Fruit fly (Drosophila melanogaster): ENCODE measurements around the gene ed.
A peak's percentile ranks its signal among the peaks of the same experiment; 100 is the strongest.

Gene ed

dm6 chr2L:4043052-4043451 is 11.9 kb downstream of the ed start (continued):
- TF ChIP-seq CG18262 (tag; optimal IDR thresholded peaks at IDR 0.05) (peak; percentile 13), gem (tag; optimal IDR thresholded peaks at IDR 0.05) (peak; percentile 48), NFAT (GFP tag; IDR thresholded peaks at IDR 0.05) (no peak), CG17361 (GFP tag; IDR thresholded peaks at IDR 0.05) (0 out of 3 replicates have a peak, but pooled peaks have one; percentile 27), Dref (GFP tag; IDR thresholded peaks at IDR 0.05) (no peak), CG12155 (GFP tag; optimal IDR thresholded peaks at IDR 0.05) (no peak)

- TF ChIP-seq CG2129 (GFP tag; IDR thresholded peaks at IDR 0.05; ENCODE audit: partially characterized antibody): no peak
- TF ChIP-seq CG10979 (tag; optimal IDR thresholded peaks at IDR 0.05): peak; percentile 83
- TF ChIP-seq CG2712 (tag; optimal IDR thresholded peaks at IDR 0.05): peak; percentile 87
- TF ChIP-seq Side (GFP tag; optimal IDR thresholded peaks at IDR 0.05): peak; percentile 42
- peak; percentile 7 for TF ChIP-seq CG12659 (GFP tag; optimal IDR thresholded peaks at IDR 0.05)
- peak; percentile 97 for TF ChIP-seq sens (GFP tag)
- TF ChIP-seq grau (tag; optimal IDR thresholded peaks at IDR 0.05): peak; percentile 55
- no peak for TF ChIP-seq Neu2 (GFP tag; optimal IDR thresholded peaks at IDR 0.05; ENCODE audit: borderline replicate concordance)
- TF ChIP-seq CG9876 (GFP tag; optimal IDR thresholded peaks at IDR 0.05): no peak
- no peak for TF ChIP-seq CG3995 (GFP tag; optimal IDR thresholded peaks at IDR 0.05)
- peak; percentile 52 for TF ChIP-seq shn (GFP tag; optimal IDR thresholded peaks at IDR 0.05)
- peak; percentile 55 for TF ChIP-seq CG4404 (GFP tag; IDR thresholded peaks at IDR 0.05)
- peak; percentile 3 for TF ChIP-seq CG11398 (GFP tag; optimal IDR thresholded peaks at IDR 0.05)
- TF ChIP-seq pnt (GFP tag; optimal IDR thresholded peaks at IDR 0.05): peak; percentile 60
- peak; percentile 25; the same call in 1 of the 2 replicates for TF ChIP-seq esg (GFP tag; conservative IDR thresholded peaks at IDR 0.05)
- TF ChIP-seq Aef1 (GFP tag; IDR thresholded peaks at IDR 0.05): no peak
- TF ChIP-seq CG3281 (GFP tag; optimal IDR thresholded peaks at IDR 0.05): no peak
- TF ChIP-seq cg (GFP tag; optimal IDR thresholded peaks at IDR 0.05): no peak
- peak; percentile 83 for TF ChIP-seq dmrt11E (tag; optimal IDR thresholded peaks at IDR 0.05)
- TF ChIP-seq CG42726 (GFP tag; IDR thresholded peaks at IDR 0.05; ENCODE audit: partially characterized antibody): no peak
- no peak for TF ChIP-seq NC2α (GFP tag; optimal IDR thresholded peaks at IDR 0.05)
- peak; percentile 77 for TF ChIP-seq CG17328 (GFP tag; IDR thresholded peaks at IDR 0.05)
- no peak for TF ChIP-seq Dek (tag; optimal IDR thresholded peaks at IDR 0.05)
- no peak for TF ChIP-seq CG6813 (GFP tag; optimal IDR thresholded peaks at IDR 0.05)
- no peak for TF ChIP-seq ems (GFP tag; optimal IDR thresholded peaks at IDR 0.05)
- TF ChIP-seq B-H1 (GFP tag; IDR thresholded peaks at IDR 0.05): peak; percentile 51; the same call in 2 of the 3 replicates
- TF ChIP-seq Myb (GFP tag; optimal IDR thresholded peaks at IDR 0.05): no peak
- TF ChIP-seq CG17612 (GFP tag; IDR thresholded peaks at IDR 0.05): no peak
- no peak for TF ChIP-seq sug (tag; optimal IDR thresholded peaks at IDR 0.05)
- no peak for TF ChIP-seq exex (tag; optimal IDR thresholded peaks at IDR 0.05)
- TF ChIP-seq gsb-n (tag; optimal IDR thresholded peaks at IDR 0.05): peak; percentile 79
- TF ChIP-seq CHES-1-like (GFP tag; optimal IDR thresholded peaks at IDR 0.05): no peak
- peak; percentile 46 for TF ChIP-seq Rx (GFP tag; IDR thresholded peaks at IDR 0.05)
- peak; percentile 34 for TF ChIP-seq CG1233 (GFP tag; optimal IDR thresholded peaks at IDR 0.05)
- TF ChIP-seq CG8089 (GFP tag; optimal IDR thresholded peaks at IDR 0.05): peak; percentile 54
- TF ChIP-seq H15 (GFP tag; IDR thresholded peaks at IDR 0.05): 0 out of 3 replicates have a peak, but pooled peaks have one; percentile 47
- TF ChIP-seq Hr51 (GFP tag; optimal IDR thresholded peaks at IDR 0.05): peak in 1 of 2 experiments; percentile 34
- peak; percentile 62; the same call in 1 of the 2 replicates for TF ChIP-seq ranshi (GFP tag; IDR thresholded peaks at IDR 0.05)
- no peak for TF ChIP-seq Optix (GFP tag; IDR thresholded peaks at IDR 0.05)
- no peak for TF ChIP-seq HmgZ (tag; optimal IDR thresholded peaks at IDR 0.05)
- TF ChIP-seq CG11560 (tag; IDR thresholded peaks at IDR 0.05): no peak
- peak; percentile 62 for TF ChIP-seq CG10267 (tag; optimal IDR thresholded peaks at IDR 0.05)
- TF ChIP-seq stc (GFP tag; IDR thresholded peaks at IDR 0.05): peak; percentile 55; the same call in 1 of the 2 replicates
These were observed 14.1 kb downstream of the ed start for dm6 chr2L:4045185-4045814.
